Fruit fly (Drosophila melanogaster): Measurements from ENCODE around the gene Acer.
A peak's percentile ranks its signal among the peaks of the same experiment; 100 is the strongest.

The Acer gene

DNA sequence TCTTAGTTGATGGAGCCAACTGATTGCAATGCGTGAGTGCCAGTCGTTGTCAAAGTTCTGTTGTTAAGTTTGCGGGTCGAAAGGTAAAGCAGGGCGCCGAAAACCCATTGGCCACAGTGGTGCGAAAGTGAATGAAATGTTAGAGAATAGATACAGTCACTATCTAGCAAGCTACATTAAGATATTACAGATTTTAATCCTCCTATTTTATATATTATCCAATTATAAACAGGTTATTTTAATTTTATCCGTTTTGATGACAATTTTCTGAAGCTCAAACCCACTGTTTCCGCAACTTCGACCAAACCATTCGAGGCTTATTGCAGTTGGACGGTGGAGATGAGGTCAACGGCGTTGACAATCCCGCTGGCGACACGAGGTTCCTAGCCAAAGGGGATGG lies 30.7 kb downstream of the Acer start (continued):
- TF ChIP-seq CG7372 (GFP tag; IDR thresholded peaks at IDR 0.05) (peak; percentile 25; the same call in 1 of the 2 replicates), ems (GFP tag; optimal IDR thresholded peaks at IDR 0.05) (no peak), CG17359 (tag; optimal IDR thresholded peaks at IDR 0.05) (peak; percentile 47), CG8290 (GFP tag; optimal IDR thresholded peaks at IDR 0.05) (no peak), CG8290 (tag; optimal IDR thresholded peaks at IDR 0.05) (peak in 1 of 2 experiments; percentile 18), Scr (GFP tag; IDR thresholded peaks at IDR 0.05; ENCODE audit: partially characterized antibody) (no peak), CG15269 (tag; optimal IDR thresholded peaks at IDR 0.05) (no peak), Sry-δ (GFP tag; optimal IDR thresholded peaks at IDR 0.05) (no peak), Trl (optimal IDR thresholded peaks at IDR 0.05) (no peak), Trl (GFP tag; optimal IDR thresholded peaks at IDR 0.05) (no peak), D (optimal IDR thresholded peaks at IDR 0.05) (no peak), D (GFP tag; optimal IDR thresholded peaks at IDR 0.05) (peak; percentile 32), insv (GFP tag; optimal IDR thresholded peaks at IDR 0.05) (no peak), CG14441 (GFP tag; IDR thresholded peaks at IDR 0.05) (no peak), CG7963 (GFP tag; IDR thresholded peaks at IDR 0.05; ENCODE audit: partially characterized antibody) (no peak), phol (tag; optimal IDR thresholded peaks at IDR 0.05) (peak; percentile 58), NfI (GFP tag; optimal IDR thresholded peaks at IDR 0.05) (no peak), CG10209 (GFP tag; optimal IDR thresholded peaks at IDR 0.05) (peak; percentile 9), CG11247 (GFP tag; IDR thresholded peaks at IDR 0.05) (no peak), Ptx1 (GFP tag; IDR thresholded peaks at IDR 0.05) (no peak; the same call in 1 of the 2 replicates), fd102C (GFP tag; optimal IDR thresholded peaks at IDR 0.05) (no peak), Atf6 (GFP tag; IDR thresholded peaks at IDR 0.05) (no peak), Blimp-1 (GFP tag; optimal IDR thresholded peaks at IDR 0.05) (peak; percentile 65), CG13424 (tag; optimal IDR thresholded peaks at IDR 0.05) (no peak), CG11456 (GFP tag; IDR thresholded peaks at IDR 0.05) (no peak), bigmax (GFP tag; optimal IDR thresholded peaks at IDR 0.05) (no peak), sc (optimal IDR thresholded peaks at IDR 0.05) (no peak), sc (GFP tag; optimal IDR thresholded peaks at IDR 0.05) (no peak), tap (tag; optimal IDR thresholded peaks at IDR 0.05) (no peak), CG30020 (tag; optimal IDR thresholded peaks at IDR 0.05) (no peak), TFAM (GFP tag; optimal IDR thresholded peaks at IDR 0.05) (no peak), lilli (GFP tag; optimal IDR thresholded peaks at IDR 0.05) (no peak), dati (GFP tag; IDR thresholded peaks at IDR 0.05) (no peak), Stat92E (GFP tag; optimal IDR thresholded peaks at IDR 0.05) (no peak), Hr39 (optimal IDR thresholded peaks at IDR 0.05) (no peak), zfh1 (GFP tag; IDR thresholded peaks at IDR 0.05) (peak; percentile 61; the same call in 2 of the 3 replicates)

DNA sequence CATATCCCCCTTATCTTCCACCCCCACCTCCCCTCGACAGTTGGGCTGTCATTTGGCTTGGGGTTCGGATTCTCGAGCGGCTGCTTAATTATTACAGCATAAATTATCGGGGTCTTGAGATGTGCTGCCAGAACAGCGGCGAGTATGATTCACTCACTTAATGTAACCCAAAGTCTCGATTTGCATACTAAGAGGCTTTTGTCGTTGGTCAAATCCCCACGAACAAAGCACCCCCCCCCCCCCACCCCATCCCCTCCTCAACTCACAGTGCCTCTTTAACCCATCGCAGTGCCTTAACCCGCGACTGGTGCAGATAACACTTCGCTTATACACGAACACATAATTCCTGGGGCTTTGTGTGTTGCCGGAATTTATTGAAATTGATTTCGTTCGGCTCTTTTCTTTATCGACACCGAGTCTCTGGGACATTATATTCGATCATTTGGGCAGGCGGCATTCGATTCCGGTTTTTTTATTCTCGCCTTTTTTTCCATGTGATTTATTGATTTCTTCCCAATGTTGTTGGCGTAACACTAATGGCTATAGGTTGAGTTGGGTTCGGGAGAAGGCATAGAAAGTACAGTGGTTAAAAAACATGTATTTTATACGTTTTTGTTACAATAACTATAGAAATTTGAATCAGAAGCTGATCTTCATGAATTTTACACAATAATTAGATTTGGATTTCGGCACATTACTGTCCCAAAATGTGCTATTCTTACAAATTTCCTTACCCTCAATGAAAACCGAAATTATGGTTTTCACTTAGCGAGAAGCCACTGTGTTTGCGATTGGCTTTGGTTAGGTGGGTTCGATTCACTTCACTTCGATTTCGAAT lies 32.3 kb downstream of the Acer start:
- peak; percentile 50 for TF ChIP-seq CG2875 (GFP tag; optimal IDR thresholded peaks at IDR 0.05)
- TF ChIP-seq gcm (GFP tag; optimal IDR thresholded peaks at IDR 0.05) = peak; percentile 14
- peak; percentile 19 for TF ChIP-seq en (GFP tag; optimal IDR thresholded peaks at IDR 0.05)
- no peak for TF ChIP-seq luna (GFP tag; optimal IDR thresholded peaks at IDR 0.05)
- no peak for TF ChIP-seq mirr (GFP tag; optimal IDR thresholded peaks at IDR 0.05)
- TF ChIP-seq trh (GFP tag; optimal IDR thresholded peaks at IDR 0.05) = no peak
- TF ChIP-seq CG15696 (tag; optimal IDR thresholded peaks at IDR 0.05) = peak; percentile 8
- peak; percentile 43 for TF ChIP-seq twi (tag; optimal IDR thresholded peaks at IDR 0.05)
- TF ChIP-seq Ssrp (tag; optimal IDR thresholded peaks at IDR 0.05) = peak; percentile 43
- no peak for TF ChIP-seq prd (optimal IDR thresholded peaks at IDR 0.05)
- peak; percentile 53; the same call in 1 of the 3 replicates for TF ChIP-seq prd (GFP tag; IDR thresholded peaks at IDR 0.05)
- TF ChIP-seq CG17912 (GFP tag; optimal IDR thresholded peaks at IDR 0.05) = no peak
- TF ChIP-seq CG12299 (tag; optimal IDR thresholded peaks at IDR 0.05) = no peak
- TF ChIP-seq CG4282 (GFP tag; optimal IDR thresholded peaks at IDR 0.05) = no peak
- peak; percentile 22 for TF ChIP-seq CG13775 (GFP tag; optimal IDR thresholded peaks at IDR 0.05)
- TF ChIP-seq CG8944 (GFP tag; optimal IDR thresholded peaks at IDR 0.05) = peak; percentile 9
- TF ChIP-seq toy (GFP tag; IDR thresholded peaks at IDR 0.05) = no peak
- no peak for TF ChIP-seq insv (GFP tag; optimal IDR thresholded peaks at IDR 0.05)
